Worm (Caenorhabditis elegans) whole organism, late embryonic: ENCODE measurements around the gene ttll-12.

Source experiments
- C08G9.2 ChIP-seq: sonication (generic microtip); optimal IDR thresholded peaks from 2 replicates; lab custom pipeline; 2016; ENCODE audit warnings: mild to moderate bottlenecking, missing genetic modification characterization, moderate library complexity, missing compliant biosample characterization
- F13H6.1 ChIP-seq: sonication (generic microtip); optimal IDR thresholded peaks from 2 replicates; lab custom pipeline; 2016; ENCODE audit warnings: missing genetic modification characterization, missing compliant biosample characterization
- T23F11.4 ChIP-seq: fragments of 200-800 bp; sonication (Bioruptor generic); optimal IDR thresholded peaks from 2 replicates; lab custom pipeline; 2018; ENCODE audit warnings: mild to moderate bottlenecking, missing genetic modification characterization, missing compliant biosample characterization
- ama-1 ChIP-seq: fragments of 150-350 bp; optimal IDR thresholded peaks from 2 replicates; lab custom pipeline; 2014
- ceh-14 ChIP-seq: sonication (generic microtip); optimal IDR thresholded peaks from 2 replicates; lab custom pipeline; 2016; ENCODE audit warnings: missing genotype, missing genetic modification characterization, missing compliant biosample characterization
- ceh-18 ChIP-seq: sonication (generic microtip); optimal IDR thresholded peaks from 2 replicates; lab custom pipeline; 2016; ENCODE audit warnings: missing genetic modification characterization, missing compliant biosample characterization
- ceh-19 ChIP-seq: fragments of 200-800 bp; sonication (Bioruptor generic); optimal IDR thresholded peaks from 2 replicates; lab custom pipeline; 2018; ENCODE audit warnings: mild to moderate bottlenecking, missing genetic modification characterization, missing compliant biosample characterization
- ceh-2 ChIP-seq: sonication (generic microtip); optimal IDR thresholded peaks from 2 replicates; lab custom pipeline; 2016; ENCODE audit warnings: missing genotype, missing genetic modification characterization, missing compliant biosample characterization
- ceh-31 ChIP-seq: sonication (generic microtip); optimal IDR thresholded peaks from 2 replicates; lab custom pipeline; 2016; ENCODE audit warnings: missing genetic modification characterization, missing compliant biosample characterization
- ceh-34 ChIP-seq: sonication (generic microtip); optimal IDR thresholded peaks from 2 replicates; lab custom pipeline; 2016; ENCODE audit warnings: mild to moderate bottlenecking, missing genetic modification characterization, missing compliant biosample characterization
- ceh-48 ChIP-seq: sonication (generic microtip); optimal IDR thresholded peaks from 2 replicates; lab custom pipeline; 2016; ENCODE audit warnings: missing genetic modification characterization, inconsistent platforms, missing compliant biosample characterization
- ceh-9 ChIP-seq: sonication (generic microtip); optimal IDR thresholded peaks from 2 replicates; lab custom pipeline; 2016; ENCODE audit warnings: mild to moderate bottlenecking, missing genetic modification characterization, inconsistent platforms, missing compliant biosample characterization
- che-1 ChIP-seq: sonication (generic microtip); optimal IDR thresholded peaks from 2 replicates; lab custom pipeline; 2016; ENCODE audit warnings: mild to moderate bottlenecking, missing genetic modification characterization, missing compliant biosample characterization
- elt-4 ChIP-seq: sonication (generic microtip); optimal IDR thresholded peaks from 2 replicates; lab custom pipeline; 2016; ENCODE audit warnings: missing genetic modification characterization, missing compliant biosample characterization
- eyg-1 ChIP-seq: sonication (generic microtip); optimal IDR thresholded peaks from 2 replicates; lab custom pipeline; 2016; ENCODE audit warnings: missing genotype, missing genetic modification characterization, missing compliant biosample characterization
- fax-1 ChIP-seq: sonication (generic microtip); optimal IDR thresholded peaks from 2 replicates; lab custom pipeline; 2016; ENCODE audit warnings: missing genotype, missing genetic modification characterization, missing compliant biosample characterization
- fkh-10 ChIP-seq: fragments of 150-350 bp; optimal IDR thresholded peaks from 2 replicates; lab custom pipeline; 2014; ENCODE audit warnings: missing biosample characterization, missing genetic modification reagents, missing genetic modification characterization
- fkh-6 ChIP-seq: sonication (generic microtip); optimal IDR thresholded peaks from 2 replicates; lab custom pipeline; 2016; ENCODE audit warnings: missing genetic modification characterization, missing compliant biosample characterization
- hlh-15 ChIP-seq: sonication (generic microtip); optimal IDR thresholded peaks from 2 replicates; lab custom pipeline; 2016; ENCODE audit warnings: missing genetic modification characterization, missing compliant biosample characterization
- hlh-30 ChIP-seq: sonication (generic microtip); optimal IDR thresholded peaks from 2 replicates; lab custom pipeline; 2017; ENCODE audit warnings: antibody characterized with exemption, missing genetic modification characterization, missing compliant biosample characterization; ENCODE audit not compliant: insufficient read depth
- lin-11 ChIP-seq: fragments of 200-800 bp; sonication (Bioruptor generic); optimal IDR thresholded peaks from 2 replicates; lab custom pipeline; 2018; ENCODE audit warnings: mild to moderate bottlenecking, missing genetic modification characterization, missing compliant biosample characterization
- madf-2 ChIP-seq: sonication (generic microtip); optimal IDR thresholded peaks from 2 replicates; lab custom pipeline; 2017; ENCODE audit warnings: missing genetic modification characterization, missing compliant biosample characterization
- mec-3 ChIP-seq: sonication (generic microtip); optimal IDR thresholded peaks from 2 replicates; lab custom pipeline; 2016; ENCODE audit warnings: borderline replicate concordance, missing genetic modification characterization, missing compliant biosample characterization
- nfya-1 ChIP-seq: sonication (generic microtip); optimal IDR thresholded peaks from 2 replicates; lab custom pipeline; 2017; ENCODE audit warnings: missing genetic modification characterization, mild to moderate bottlenecking, missing compliant biosample characterization, antibody characterized with exemption, moderate library complexity
- npax-4 ChIP-seq: sonication (generic microtip); optimal IDR thresholded peaks from 2 replicates; lab custom pipeline; 2016; ENCODE audit warnings: missing genetic modification characterization, missing compliant biosample characterization
- odd-2 ChIP-seq: sonication (generic microtip); optimal IDR thresholded peaks from 2 replicates; lab custom pipeline; 2017; ENCODE audit warnings: antibody characterized with exemption, mild to moderate bottlenecking, missing genetic modification characterization, missing compliant biosample characterization
- pax-1 ChIP-seq: fragments of 150-350 bp; optimal IDR thresholded peaks from 2 replicates; lab custom pipeline; 2014; ENCODE audit warnings: missing biosample characterization, missing genetic modification characterization
- pha-2 ChIP-seq: sonication (generic microtip); optimal IDR thresholded peaks from 2 replicates; lab custom pipeline; 2017; ENCODE audit warnings: mild to moderate bottlenecking, missing genetic modification characterization, missing compliant biosample characterization
- pha-4 ChIP-seq: fragments of 150-350 bp; optimal IDR thresholded peaks from 2 replicates; lab custom pipeline; 2018; ENCODE audit warnings: missing biosample characterization, missing genetic modification reagents, missing genetic modification characterization
- ref-2 ChIP-seq: sonication (generic microtip); optimal IDR thresholded peaks from 2 replicates; lab custom pipeline; 2016; ENCODE audit warnings: missing genetic modification characterization, missing compliant biosample characterization
- rnt-1 ChIP-seq: sonication (generic microtip); optimal IDR thresholded peaks from 2 replicates; lab custom pipeline; 2016; ENCODE audit warnings: missing genetic modification characterization, missing compliant biosample characterization
- sdc-2 ChIP-seq: sonication (generic microtip); optimal IDR thresholded peaks from 2 replicates; lab custom pipeline; 2016; ENCODE audit warnings: missing genotype, missing genetic modification characterization, missing compliant biosample characterization
- sox-2 ChIP-seq: fragments of 200-800 bp; sonication (Bioruptor generic); IDR thresholded peaks from 2 replicates; pipeline ENCODE4 v1.3.6; 2022; ENCODE audit warnings: missing genetic modification reagents, missing genetic modification characterization, missing compliant biosample characterization
- tbx-2 ChIP-seq: sonication (generic microtip); optimal IDR thresholded peaks from 2 replicates; lab custom pipeline; 2016; ENCODE audit warnings: missing genetic modification characterization, missing compliant biosample characterization
- ttx-3 ChIP-seq: sonication (generic microtip); optimal IDR thresholded peaks from 2 replicates; lab custom pipeline; 2016; ENCODE audit warnings: missing genetic modification reagents, missing genetic modification characterization, missing compliant biosample characterization
- unc-3 ChIP-seq, 2 experiments: fragments of 200-800 bp in 1 of 2; sonication (Bioruptor generic) in 1 of 2; sonication (generic microtip) in 1 of 2; conservative IDR thresholded peaks in 1 of 2; optimal IDR thresholded peaks in 1 of 2; 2 replicates each; pipeline versions ENCODE4 v1.3.6 to Lab custom; 2016 to 2022; ENCODE audit warnings: missing compliant biosample characterization in 2 of 2, missing genetic modification characterization in 2 of 2, missing genetic modification reagents in 1 of 2
- unc-42 ChIP-seq: sonication (generic microtip); optimal IDR thresholded peaks from 2 replicates; lab custom pipeline; 2016; ENCODE audit warnings: missing genotype, missing genetic modification characterization, missing compliant biosample characterization
- unc-55 ChIP-seq: sonication (generic microtip); optimal IDR thresholded peaks from 2 replicates; lab custom pipeline; 2017; ENCODE audit warnings: missing biosample characterization, missing genetic modification reagents, missing genetic modification characterization

The ttll-12 gene

DNA sequence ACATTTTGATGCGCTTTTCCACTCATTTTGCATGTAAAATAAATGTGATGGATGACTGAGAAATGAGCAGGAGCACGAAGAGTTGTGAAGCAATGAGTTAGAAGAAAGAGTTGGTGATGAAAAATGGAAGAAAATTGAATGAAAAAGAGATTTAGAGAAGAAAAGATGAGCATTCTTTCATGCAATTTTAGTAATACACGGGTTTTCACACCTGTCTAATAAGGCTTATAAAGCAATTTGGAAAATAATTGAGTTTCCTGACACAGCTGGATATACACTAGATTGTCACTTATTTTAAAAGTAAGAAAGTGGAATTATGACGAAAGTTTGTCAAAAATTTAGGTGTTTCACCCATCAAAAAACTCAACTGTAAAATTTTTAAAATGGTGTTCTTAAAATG is 28.0 kb upstream of the ttll-12 start:
- TF ChIP-seq rnt-1 (tag; lab: Kevin White, UChicago) (no peak), unc-42 (tag; lab: Kevin White, UChicago) (peak; percentile 48)

DNA sequence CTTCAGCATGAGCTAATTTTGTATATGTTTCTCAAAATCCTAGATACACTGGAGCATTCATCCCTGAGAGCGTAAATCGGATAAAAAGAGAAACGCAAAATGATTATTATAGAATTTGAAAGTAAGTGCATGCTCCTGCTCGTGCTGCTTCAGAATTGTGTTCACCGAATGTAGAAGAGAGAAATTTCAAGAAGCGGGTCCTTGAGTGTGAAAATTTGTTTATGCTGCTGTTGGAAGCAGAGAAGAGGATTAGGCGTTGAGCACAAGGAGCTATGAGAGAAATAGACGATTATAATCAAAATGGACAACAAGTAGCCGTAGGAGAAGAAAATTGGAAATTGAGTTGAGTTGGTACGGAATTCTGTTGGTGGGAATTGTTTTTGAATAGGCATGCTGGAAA is 27.1 kb upstream of the ttll-12 start:
- no peak for TF ChIP-seq ceh-48 (tag; lab: Kevin White, UChicago)
- peak; percentile 88 for TF ChIP-seq unc-42 (tag; lab: Kevin White, UChicago)
- no peak for TF ChIP-seq npax-4 (tag; lab: Kevin White, UChicago)

ce11 chrII:9313335-9313734 is 25.5 kb upstream of the ttll-12 start:
- TF ChIP-seq pax-1 (peak; percentile 93), ceh-2 (tag; lab: Kevin White, UChicago) (peak; percentile 34), eyg-1 (tag; lab: Kevin White, UChicago) (no peak), unc-3 (GFP tag; conservative IDR thresholded peaks at IDR 0.05; lab: Robert Waterston, UW) (no peak), unc-3 (tag; optimal IDR thresholded peaks at IDR 0.05; lab: Kevin White, UChicago) (no peak), ceh-19 (GFP tag; lab: Kevin White, UChicago) (peak; percentile 26), ceh-31 (tag; lab: Kevin White, UChicago) (peak; percentile 83), ceh-34 (tag; lab: Kevin White, UChicago) (peak; percentile 67), ref-2 (tag; lab: Kevin White, UChicago) (peak; percentile 48), sox-2 (GFP tag; lab: Robert Waterston, UW) (peak; percentile 73)

DNA sequence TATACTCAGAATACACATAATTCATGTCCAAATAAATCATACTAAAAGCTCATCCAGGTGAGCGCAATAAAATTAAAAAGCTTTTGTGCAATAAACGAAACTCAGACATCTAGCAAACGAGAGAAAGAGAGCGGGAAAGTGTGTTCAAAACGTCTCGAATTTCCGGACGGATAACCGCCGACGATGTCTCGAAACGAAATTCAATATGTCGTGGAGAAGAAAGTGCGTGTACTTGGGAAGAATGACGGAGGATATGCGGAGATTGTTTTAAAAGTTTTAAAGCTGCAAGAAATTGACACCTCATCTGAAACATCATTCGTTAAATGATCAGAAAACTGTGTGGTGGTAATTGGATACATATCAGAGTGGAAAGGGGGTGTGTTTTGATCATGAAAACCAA is 24.1 kb upstream of the ttll-12 start:
- no peak for TF ChIP-seq ceh-9 (tag; lab: Kevin White, UChicago)
- TF ChIP-seq ceh-34 (tag; lab: Kevin White, UChicago): peak; percentile 97

DNA sequence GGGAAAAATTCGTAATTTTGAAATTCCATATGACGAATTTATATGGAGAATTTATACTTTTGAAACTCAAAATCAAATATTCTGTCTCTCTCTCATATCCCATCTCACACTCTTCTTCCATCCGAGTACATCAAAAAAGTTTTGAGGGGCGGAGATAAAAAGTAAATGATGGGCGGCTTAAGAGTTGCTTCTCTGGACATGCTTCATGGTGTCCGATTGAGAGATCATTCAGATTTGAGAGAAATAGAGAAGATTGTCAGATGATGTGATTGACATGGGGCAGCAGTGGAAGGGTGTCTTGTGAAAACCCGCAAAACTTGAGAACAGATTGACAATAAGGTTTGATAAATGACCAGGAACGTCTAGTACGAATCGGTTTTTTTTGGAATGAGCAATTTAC is 23.1 kb upstream of the ttll-12 start:
- TF ChIP-seq T23F11.4 (GFP tag; lab: Kevin White, UChicago) (no peak), unc-55 (peak; percentile 99), ama-1 (lab: Kevin White, UChicago) (no peak), unc-42 (tag; lab: Kevin White, UChicago) (peak; percentile 44), pha-2 (tag; lab: Kevin White, UChicago) (no peak), pha-4 (no peak)

DNA sequence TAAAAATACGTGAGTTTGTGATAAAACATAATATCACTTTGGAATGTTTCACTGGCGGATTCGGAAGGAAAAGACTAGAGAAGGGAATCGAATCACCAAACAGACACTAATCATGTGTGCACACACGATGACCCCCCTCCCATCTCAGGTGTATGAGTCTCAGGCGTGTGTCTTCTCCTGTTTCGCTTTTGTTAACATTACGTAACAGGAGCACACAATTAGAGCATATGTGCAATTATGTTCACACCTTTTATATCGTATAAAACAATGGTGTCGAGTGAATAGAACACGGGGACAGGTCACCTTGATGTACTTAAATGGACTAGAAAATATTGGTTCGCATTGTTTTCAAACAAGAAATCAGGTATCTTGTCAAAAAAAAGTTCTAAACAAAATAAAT is 22.0 kb upstream of the ttll-12 start:
- TF ChIP-seq tbx-2 (tag; lab: Kevin White, UChicago) (peak; percentile 32), ceh-31 (tag; lab: Kevin White, UChicago) (peak; percentile 1), hlh-30 (tag; lab: Kevin White, UChicago) (peak; percentile 19), sdc-2 (tag; lab: Kevin White, UChicago) (no peak)

DNA sequence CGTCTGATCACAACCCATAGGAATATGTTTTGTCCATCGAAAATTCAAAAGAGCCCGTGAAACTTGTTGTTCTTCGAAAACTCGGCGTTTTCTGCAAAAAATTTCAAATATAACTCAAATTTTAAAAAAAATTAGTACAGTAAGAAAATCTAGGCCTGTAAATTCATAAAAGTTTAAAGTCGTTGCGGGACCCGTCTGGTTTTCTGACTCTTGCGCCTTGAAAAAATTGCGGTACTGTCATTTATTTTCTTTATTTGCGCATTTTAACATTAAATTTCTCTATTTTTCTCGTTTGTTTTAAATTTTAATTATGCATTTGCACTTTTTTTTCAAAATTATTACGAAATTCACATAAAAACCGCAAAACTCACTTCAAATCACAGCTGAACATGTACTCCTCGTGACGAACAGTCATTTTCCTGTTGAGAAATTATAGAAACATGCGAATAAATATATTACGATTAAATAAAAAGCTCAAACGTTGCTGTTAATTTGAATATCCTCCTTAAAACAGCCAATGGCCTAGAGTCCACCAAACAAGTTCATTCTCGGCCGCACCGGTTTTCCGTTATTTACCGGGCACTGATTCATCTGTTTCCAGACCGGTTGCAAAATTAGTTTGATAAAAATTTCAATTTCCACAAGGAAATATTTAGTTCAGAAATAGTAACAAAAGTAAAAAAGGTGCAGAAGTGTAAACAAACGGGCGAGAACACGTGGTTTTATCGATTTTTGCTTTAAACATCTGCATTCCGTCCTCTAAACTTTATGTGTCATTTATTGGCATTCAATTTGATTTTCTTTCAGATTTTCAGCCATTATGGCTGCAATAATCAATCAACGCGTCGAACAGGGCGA is 19.5 kb upstream of the ttll-12 start, which contains the start of the genes csa-1 and wdfy-2:
csa-1 (minus strand) TSS at position 669 of the 858 bp plus-strand sequence.
wdfy-2 (plus strand) TSS at position 808 of the 858 bp plus-strand sequence.
- peak; percentile 19 for TF ChIP-seq ceh-2 (tag; lab: Kevin White, UChicago)
- no peak for TF ChIP-seq elt-4 (tag; lab: Kevin White, UChicago)
- TF ChIP-seq hlh-15 (tag; lab: Kevin White, UChicago): no peak
- no peak for TF ChIP-seq ceh-18 (tag; lab: Kevin White, UChicago)
- no peak for TF ChIP-seq ceh-14 (tag; lab: Kevin White, UChicago)
- peak; percentile 39 for TF ChIP-seq C08G9.2 (tag; lab: Kevin White, UChicago)
- no peak for TF ChIP-seq fkh-6 (tag; lab: Kevin White, UChicago)
- TF ChIP-seq mec-3 (tag; lab: Kevin White, UChicago): no peak
- TF ChIP-seq fkh-10: no peak
- no peak for TF ChIP-seq ceh-34 (tag; lab: Kevin White, UChicago)
- TF ChIP-seq fax-1 (tag; lab: Kevin White, UChicago): no peak
- TF ChIP-seq ttx-3: no peak
- TF ChIP-seq odd-2 (tag; lab: Kevin White, UChicago): no peak
- TF ChIP-seq che-1 (tag; lab: Kevin White, UChicago): no peak
- TF ChIP-seq T23F11.4 (GFP tag; lab: Kevin White, UChicago): no peak
- TF ChIP-seq F13H6.1 (tag; lab: Kevin White, UChicago): no peak
- TF ChIP-seq madf-2 (tag; lab: Kevin White, UChicago): no peak
- TF ChIP-seq nfya-1 (tag; lab: Kevin White, UChicago): no peak
- no peak for TF ChIP-seq tbx-2 (tag; lab: Kevin White, UChicago)
- no peak for TF ChIP-seq ceh-48 (tag; lab: Kevin White, UChicago)
- TF ChIP-seq lin-11 (tag; lab: Kevin White, UChicago): no peak
- TF ChIP-seq pha-4: no peak
